Fruit fly (Drosophila melanogaster) whole organism, embryonic: Measurements from ENCODE around the gene Lcp65Ac.
A peak's percentile ranks its signal among the peaks of the same experiment; 100 is the strongest.

Experiments used
- Bteb2 ChIP-seq: fragments of 200-800 bp; sonication (Bioruptor generic); optimal IDR thresholded peaks from 2 replicates; lab custom pipeline; 2016; ENCODE audit warnings: missing biosample characterization, missing genetic modification characterization
- CG10959 ChIP-seq: fragments of 200-800 bp; sonication (Bioruptor generic); IDR thresholded peaks from 2 replicates; pipeline ENCODE4 v1.3.6; 2022; ENCODE audit warnings: missing biosample characterization, missing genetic modification characterization
- CG14050 ChIP-seq: fragments of 200-800 bp; sonication (Bioruptor generic); IDR thresholded peaks from 3 replicates; pipeline ENCODE4 v1.3.6; 2022; ENCODE audit warnings: missing biosample characterization, missing genetic modification characterization
- CG14710 ChIP-seq: fragments of 200-800 bp; sonication (Bioruptor generic); optimal IDR thresholded peaks from 3 replicates; lab custom pipeline; 2019; ENCODE audit warnings: missing biosample characterization, mild to moderate bottlenecking, missing genetic modification characterization, moderate library complexity
- CG18262 ChIP-seq: fragments of 200-800 bp; optimal IDR thresholded peaks from 3 replicates; lab custom pipeline; 2019; ENCODE audit warnings: missing biosample characterization, mild to moderate bottlenecking, missing genetic modification characterization, moderate library complexity
- CG2116 ChIP-seq: fragments of 200-800 bp; sonication (Bioruptor generic); optimal IDR thresholded peaks from 3 replicates; lab custom pipeline; 2018; ENCODE audit warnings: missing biosample characterization, mild to moderate bottlenecking, missing genetic modification characterization
- CG2712 ChIP-seq: fragments of 200-800 bp; optimal IDR thresholded peaks from 3 replicates; lab custom pipeline; 2019; ENCODE audit warnings: missing biosample characterization, mild to moderate bottlenecking, missing genetic modification characterization, moderate library complexity
- CG30403 ChIP-seq: fragments of 200-800 bp; sonication (Bioruptor generic); optimal IDR thresholded peaks from 3 replicates; lab custom pipeline; 2016; ENCODE audit warnings: missing biosample characterization, missing genetic modification characterization
- CG30431 ChIP-seq: fragments of 200-800 bp; sonication (Bioruptor generic); optimal IDR thresholded peaks from 2 replicates; lab custom pipeline; 2017; ENCODE audit warnings: missing biosample characterization, missing genetic modification characterization
- CG32767 ChIP-seq: fragments of 200-800 bp; sonication (Bioruptor generic); IDR thresholded peaks from 2 replicates; pipeline ENCODE4 v1.3.6; 2022; ENCODE audit warnings: missing biosample characterization, missing genetic modification characterization
- CG3838 ChIP-seq: fragments of 200-800 bp; sonication (Bioruptor generic); optimal IDR thresholded peaks from 3 replicates; lab custom pipeline; 2016; ENCODE audit warnings: missing biosample characterization, missing genetic modification characterization
- CG4854 ChIP-seq: fragments of 200-800 bp; sonication (Bioruptor generic); optimal IDR thresholded peaks from 2 replicates; lab custom pipeline; 2016; ENCODE audit warnings: missing biosample characterization, missing genetic modification characterization, inconsistent platforms
- CG6654 ChIP-seq: fragments of 200-800 bp; sonication (Bioruptor generic); optimal IDR thresholded peaks from 2 replicates; lab custom pipeline; 2017; ENCODE audit warnings: missing biosample characterization, mild to moderate bottlenecking, missing genetic modification characterization
- CG6854 ChIP-seq: fragments of 200-800 bp; sonication (Bioruptor generic); optimal IDR thresholded peaks from 3 replicates; lab custom pipeline; 2017; ENCODE audit warnings: missing biosample characterization, mild to moderate bottlenecking, missing genetic modification characterization
- CG8388 ChIP-seq: fragments of 200-800 bp; sonication (Bioruptor generic); optimal IDR thresholded peaks from 2 replicates; lab custom pipeline; 2019; ENCODE audit warnings: missing biosample characterization, mild to moderate bottlenecking, missing genetic modification characterization, moderate library complexity
- CG9817 ChIP-seq: fragments of 200-800 bp; sonication (Bioruptor generic); optimal IDR thresholded peaks from 2 replicates; lab custom pipeline; 2018; ENCODE audit warnings: missing biosample characterization, mild to moderate bottlenecking, missing genetic modification characterization, moderate library complexity
- CrebB ChIP-seq: fragments of 200-800 bp; sonication (Bioruptor generic); optimal IDR thresholded peaks from 3 replicates; lab custom pipeline; 2018; ENCODE audit warnings: missing biosample characterization, mild to moderate bottlenecking, missing genetic modification characterization
- Fer3 ChIP-seq: fragments of 200-800 bp; sonication (Bioruptor generic); optimal IDR thresholded peaks from 2 replicates; lab custom pipeline; 2018; ENCODE audit warnings: missing biosample characterization, mild to moderate bottlenecking, missing genetic modification characterization, moderate library complexity
- Gsc ChIP-seq: fragments of 200-800 bp; sonication (Bioruptor generic); IDR thresholded peaks from 2 replicates; pipeline ENCODE4 v1.3.6; 2022; ENCODE audit warnings: missing biosample characterization, missing genetic modification characterization
- HLH3B ChIP-seq: fragments of 200-800 bp; sonication (Bioruptor generic); IDR thresholded peaks from 2 replicates; pipeline ENCODE4 v1.3.6; 2022; ENCODE audit warnings: missing biosample characterization, missing genetic modification characterization
- HLH54F ChIP-seq: fragments of 200-800 bp; sonication (Bioruptor generic); optimal IDR thresholded peaks from 3 replicates; lab custom pipeline; 2016; ENCODE audit warnings: missing biosample characterization, missing genetic modification characterization
- HmgD ChIP-seq: fragments of 200-800 bp; sonication (Bioruptor generic); optimal IDR thresholded peaks from 3 replicates; lab custom pipeline; 2016; ENCODE audit warnings: missing biosample characterization, missing genetic modification characterization
- Hr39 ChIP-seq: fragments of >200 bp; optimal IDR thresholded peaks from 2 replicates; lab custom pipeline; 2017
- Hr78 ChIP-seq, 2 experiments: fragments of 200-800 bp in 1 of 2; fragments of >200 bp in 1 of 2; sonication (Bioruptor generic) in 1 of 2; optimal IDR thresholded peaks; 2 replicates each; lab custom pipeline; 2017 to 2019; ENCODE audit warnings: missing biosample characterization in 2 of 2, missing genetic modification characterization in 2 of 2, mild to moderate bottlenecking in 1 of 2, moderate library complexity in 1 of 2
- Meics ChIP-seq: fragments of 200-800 bp; sonication (Bioruptor generic); optimal IDR thresholded peaks from 2 replicates; lab custom pipeline; 2017; ENCODE audit warnings: missing biosample characterization, mild to moderate bottlenecking, missing genetic modification characterization
- NFAT ChIP-seq: fragments of 200-800 bp; sonication (Bioruptor generic); IDR thresholded peaks from 2 replicates; pipeline ENCODE4 v1.3.6; 2022; ENCODE audit warnings: missing biosample characterization, missing genetic modification characterization
- Sox100B ChIP-seq: fragments of 200-800 bp; sonication (Bioruptor generic); optimal IDR thresholded peaks from 3 replicates; lab custom pipeline; 2018; ENCODE audit warnings: missing biosample characterization, mild to moderate bottlenecking, missing genetic modification characterization
- TFAM ChIP-seq: fragments of 200-800 bp; sonication (Bioruptor generic); optimal IDR thresholded peaks from 2 replicates; lab custom pipeline; 2017; ENCODE audit warnings: missing biosample characterization, missing genetic modification characterization, inconsistent platforms
- Taf1 ChIP-seq: fragments of 200-800 bp; sonication (Bioruptor generic); IDR thresholded peaks from 2 replicates; pipeline ENCODE4 v1.3.6; 2022; ENCODE audit warnings: missing biosample characterization, missing genetic modification characterization
- Xbp1 ChIP-seq: fragments of 200-800 bp; sonication (Bioruptor generic); optimal IDR thresholded peaks from 3 replicates; lab custom pipeline; 2016; ENCODE audit warnings: missing biosample characterization, mild to moderate bottlenecking, missing genetic modification characterization
- ac ChIP-seq: fragments of 200-800 bp; sonication (Bioruptor generic); optimal IDR thresholded peaks from 3 replicates; lab custom pipeline; 2017; ENCODE audit warnings: missing biosample characterization, mild to moderate bottlenecking, missing genetic modification characterization
- bigmax ChIP-seq: fragments of 200-800 bp; sonication (Bioruptor generic); optimal IDR thresholded peaks from 2 replicates; lab custom pipeline; 2018; ENCODE audit warnings: missing biosample characterization, mild to moderate bottlenecking, missing genetic modification characterization
- cato ChIP-seq: fragments of 200-800 bp; sonication (Bioruptor generic); optimal IDR thresholded peaks from 2 replicates; lab custom pipeline; 2016; ENCODE audit warnings: missing biosample characterization, missing genetic modification characterization, borderline replicate concordance
- dmrt99B ChIP-seq: fragments of 200-800 bp; sonication (Bioruptor generic); optimal IDR thresholded peaks from 2 replicates; lab custom pipeline; 2018; ENCODE audit warnings: missing biosample characterization, mild to moderate bottlenecking, missing genetic modification characterization, moderate library complexity
- eve ChIP-seq, 2 experiments: fragments of >200 bp; optimal IDR thresholded peaks; 2 replicates each; lab custom pipeline; 2017; ENCODE audit warnings: missing biosample characterization in 2 of 2, missing genetic modification characterization in 2 of 2
- fd96Cb ChIP-seq: fragments of 200-800 bp; sonication (Bioruptor generic); optimal IDR thresholded peaks from 2 replicates; lab custom pipeline; 2018; ENCODE audit warnings: missing biosample characterization, mild to moderate bottlenecking, missing genetic modification characterization, moderate library complexity
- fu2 ChIP-seq: fragments of 200-800 bp; sonication (Bioruptor generic); optimal IDR thresholded peaks from 2 replicates; lab custom pipeline; 2016; ENCODE audit warnings: missing biosample characterization, missing genetic modification characterization
- grau ChIP-seq: fragments of 200-800 bp; optimal IDR thresholded peaks from 3 replicates; lab custom pipeline; 2019; ENCODE audit warnings: missing biosample characterization, mild to moderate bottlenecking, missing genetic modification characterization, moderate library complexity
- grn ChIP-seq: fragments of 200-800 bp; sonication (Bioruptor generic); optimal IDR thresholded peaks from 3 replicates; lab custom pipeline; 2017; ENCODE audit warnings: missing biosample characterization, missing genetic modification characterization
- gro ChIP-seq: fragments of 200-800 bp; sonication (Bioruptor generic); optimal IDR thresholded peaks from 2 replicates; lab custom pipeline; 2016; ENCODE audit warnings: missing biosample characterization, missing genetic modification characterization
- hth ChIP-seq: fragments of >200 bp; optimal IDR thresholded peaks from 2 replicates; lab custom pipeline; 2017; ENCODE audit warnings: inconsistent platforms
- kah ChIP-seq: fragments of 200-800 bp; sonication (Bioruptor generic); optimal IDR thresholded peaks from 2 replicates; lab custom pipeline; 2018; ENCODE audit warnings: missing biosample characterization, mild to moderate bottlenecking, missing genetic modification characterization
- lov ChIP-seq, 2 experiments: fragments of 200-800 bp in 1 of 2; fragments of >200 bp in 1 of 2; sonication (Bioruptor generic) in 1 of 2; IDR thresholded peaks in 1 of 2; optimal IDR thresholded peaks in 1 of 2; 2 replicates in 1 of 2; 3 replicates in 1 of 2; pipeline versions ENCODE4 v1.3.6 to Lab custom; 2017 to 2022; ENCODE audit warnings: missing biosample characterization in 1 of 2, missing genetic modification characterization in 1 of 2
- mam ChIP-seq: fragments of 200-800 bp; sonication (Bioruptor generic); optimal IDR thresholded peaks from 3 replicates; lab custom pipeline; 2016; ENCODE audit warnings: missing biosample characterization, missing genetic modification characterization
- mirr ChIP-seq: fragments of 200-800 bp; sonication (Bioruptor generic); optimal IDR thresholded peaks from 3 replicates; lab custom pipeline; 2018; ENCODE audit warnings: missing biosample characterization, mild to moderate bottlenecking, missing genetic modification characterization
- pum ChIP-seq: fragments of 200-800 bp; sonication (Bioruptor generic); optimal IDR thresholded peaks from 2 replicates; lab custom pipeline; 2016; ENCODE audit warnings: missing biosample characterization, missing genetic modification characterization
- ro ChIP-seq: fragments of 200-800 bp; sonication (Bioruptor generic); IDR thresholded peaks from 2 replicates; pipeline ENCODE4 v1.3.6; 2022; ENCODE audit warnings: missing biosample characterization, missing genetic modification characterization
- sens ChIP-seq: fragments of 200-800 bp; sonication (Bioruptor generic); peaks from one replicate; lab custom pipeline; 2016; ENCODE audit warnings: missing biosample characterization, missing genetic modification characterization
- stwl ChIP-seq: fragments of 200-800 bp; sonication (Bioruptor generic); optimal IDR thresholded peaks from 3 replicates; lab custom pipeline; 2018; ENCODE audit warnings: missing biosample characterization, mild to moderate bottlenecking, missing genetic modification characterization, moderate library complexity
- tll ChIP-seq, 2 experiments: fragments of 200-800 bp in 1 of 2; fragments of >200 bp in 1 of 2; sonication (Bioruptor generic) in 1 of 2; optimal IDR thresholded peaks; 2 replicates each; lab custom pipeline; 2017 to 2019; ENCODE audit warnings: missing biosample characterization in 2 of 2, missing genetic modification characterization in 2 of 2, mild to moderate bottlenecking in 1 of 2, moderate library complexity in 1 of 2
- tna ChIP-seq: fragments of 200-800 bp; sonication (Bioruptor generic); IDR thresholded peaks from 2 replicates; pipeline ENCODE4 v1.3.6; 2022; ENCODE audit warnings: missing biosample characterization, missing genetic modification characterization; ENCODE audit not compliant: partially characterized antibody
- tup ChIP-seq: fragments of 200-800 bp; sonication (Bioruptor generic); optimal IDR thresholded peaks from 2 replicates; lab custom pipeline; 2016; ENCODE audit warnings: missing biosample characterization, mild to moderate bottlenecking, missing genetic modification characterization, moderate library complexity

Lcp65Ac gene

dm6 chr3L:6159863-6160262, 15.2 kb downstream of the Lcp65Ac start (continued):
- TF ChIP-seq bigmax (no peak), HLH3B (GFP tag; lab: Robert Waterston, UW) (no peak), CG9817 (tag; lab: Kevin White, UChicago) (no peak), grau (peak; percentile 23), Hr78 (GFP tag; optimal IDR thresholded peaks at IDR 0.05; lab: Kevin White, UChicago) (no peak), Sox100B (peak; percentile 42), Bteb2 (GFP tag; lab: Kevin White, UChicago) (no peak), fu2 (GFP tag; lab: Kevin White, UChicago) (no peak), CG30403 (peak; percentile 1), tll (GFP tag; optimal IDR thresholded peaks at IDR 0.05; lab: Kevin White, UChicago) (no peak), HmgD (GFP tag; lab: Kevin White, UChicago) (no peak), Hr39 (lab: Kevin White, UChicago) (no peak), CG2712 (tag; lab: Kevin White, UChicago) (peak; percentile 65), dmrt99B (tag; lab: Kevin White, UChicago) (peak; percentile 36), grn (GFP tag; lab: Kevin White, UChicago) (no peak), ac (GFP tag; lab: Kevin White, UChicago) (no peak), CG3838 (GFP tag; lab: Kevin White, UChicago) (no peak), CG6654 (no peak), eve (GFP tag; optimal IDR thresholded peaks at IDR 0.05; lab: Kevin White, UChicago) (no peak), mam (GFP tag; lab: Kevin White, UChicago) (no peak), tup (GFP tag; lab: Kevin White, UChicago) (no peak), pum (GFP tag; lab: Kevin White, UChicago) (no peak), ro (GFP tag; lab: Robert Waterston, UW) (no peak), HLH54F (GFP tag; lab: Kevin White, UChicago) (no peak), Taf1 (GFP tag; lab: Robert Waterston, UW) (no peak), gro (GFP tag; lab: Kevin White, UChicago) (no peak), CG6854 (GFP tag; lab: Kevin White, UChicago) (no peak), Fer3 (tag; lab: Kevin White, UChicago) (no peak), CrebB (tag; lab: Kevin White, UChicago) (no peak), CG32767 (GFP tag; lab: Robert Waterston, UW) (no peak), cato (no peak), CG14050 (GFP tag; lab: Robert Waterston, UW) (no peak), hth (lab: Kevin White, UChicago) (no peak), stwl (no peak), mirr (no peak), CG30431 (GFP tag; lab: Kevin White, UChicago) (no peak), NFAT (GFP tag; lab: Robert Waterston, UW) (no peak), kah (GFP tag; lab: Kevin White, UChicago) (no peak), CG8388 (GFP tag; lab: Kevin White, UChicago) (peak; percentile 9), sens (GFP tag; lab: Kevin White, UChicago) (peak; percentile 55), Gsc (GFP tag; lab: Robert Waterston, UW) (no peak), fd96Cb (tag; lab: Kevin White, UChicago) (peak; percentile 1), lov (optimal IDR thresholded peaks at IDR 0.05; lab: Kevin White, UChicago) (no peak), lov (GFP tag; IDR thresholded peaks at IDR 0.05; lab: Robert Waterston, UW) (no peak), CG18262 (tag; lab: Kevin White, UChicago) (peak; percentile 71), CG4854 (GFP tag; lab: Kevin White, UChicago) (no peak), Meics (GFP tag; lab: Kevin White, UChicago) (no peak), CG14710 (peak; percentile 58), CG10959 (GFP tag; lab: Robert Waterston, UW) (no peak), tna (GFP tag; lab: Robert Waterston, UW) (no peak), TFAM (GFP tag; lab: Kevin White, UChicago) (no peak), CG2116 (no peak), Xbp1 (GFP tag; lab: Kevin White, UChicago) (no peak)
